Fruit fly (Drosophila melanogaster) Kc167 (cell line): ENCODE results near the gene Charon.

Source experiments
- Myc ChIP-seq: fragments of >200 bp; optimal IDR thresholded peaks from 2 replicates; lab custom pipeline; 2017; ENCODE audit warnings: missing external identifiers
- Sin3A ChIP-seq: fragments of >200 bp; optimal IDR thresholded peaks from 2 replicates; lab custom pipeline; 2018; ENCODE audit warnings: missing external identifiers
- h ChIP-seq: fragments of >200 bp; optimal IDR thresholded peaks from 3 replicates; lab custom pipeline; 2018; ENCODE audit warnings: missing external identifiers
- insv ChIP-seq: fragments of >200 bp; optimal IDR thresholded peaks from 3 replicates; lab custom pipeline; 2018; ENCODE audit warnings: missing external identifiers
- psq ChIP-seq: fragments of >200 bp; optimal IDR thresholded peaks from 2 replicates; lab custom pipeline; 2017; ENCODE audit warnings: missing external identifiers
- ttk ChIP-seq: sonication (Bioruptor generic); optimal IDR thresholded peaks from 2 replicates; lab custom pipeline; 2017; ENCODE audit warnings: missing external identifiers

The Charon gene

DNA sequence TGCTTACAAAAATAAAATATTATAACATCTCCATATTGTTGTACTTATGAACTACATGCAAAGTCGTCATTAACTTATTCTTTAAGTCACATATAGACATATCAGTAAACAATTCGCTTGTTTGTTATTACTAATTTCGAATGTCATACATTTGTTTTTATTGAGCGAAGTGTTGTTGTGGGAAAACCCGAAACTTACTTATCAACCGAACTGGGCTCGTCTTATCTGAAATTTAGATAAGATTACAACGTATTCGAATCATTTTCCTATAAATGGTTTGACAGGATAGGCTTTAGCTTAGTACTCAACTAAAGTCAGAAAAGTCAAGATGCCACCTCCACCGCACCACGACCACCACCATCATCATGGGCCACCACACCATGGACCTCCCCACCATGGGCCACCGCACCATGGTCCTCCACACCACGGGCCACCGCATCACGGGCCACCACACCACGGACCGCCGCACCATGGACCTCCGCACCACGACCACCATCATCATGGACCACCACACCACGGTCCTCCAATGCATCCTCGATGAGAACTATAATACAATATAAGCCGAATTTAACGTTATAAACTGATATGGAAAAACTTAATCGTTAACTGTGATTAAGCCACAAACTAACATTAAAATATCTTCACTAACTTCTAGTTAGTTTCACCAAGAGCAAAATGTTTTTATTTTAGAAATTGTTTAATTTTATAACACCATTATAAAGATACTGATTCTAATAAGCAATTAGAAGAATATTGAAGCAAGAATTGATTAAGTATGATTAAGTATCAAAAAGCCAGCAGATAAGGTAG is 27.5 kb upstream of the Charon start, which contains the start of the genes CG43349 and CG5011:
TSS of gene CG43349 (plus strand) at position 294 of the 810 bp plus-strand sequence.
TSS of gene CG5011 (plus strand) at position 760 of the 810 bp plus-strand sequence.
- no peak for TF ChIP-seq Myc (lab: Kevin White, UChicago)
- no peak for TF ChIP-seq insv (lab: Kevin White, UChicago)
- no peak for TF ChIP-seq Sin3A (lab: Kevin White, UChicago)
- no peak for TF ChIP-seq h (lab: Kevin White, UChicago)
- no peak for TF ChIP-seq ttk (lab: Kevin White, UChicago)
- TF ChIP-seq psq, result no peak

- TF ChIP-seq ttk (lab: Kevin White, UChicago) (no peak), insv (lab: Kevin White, UChicago) (no peak), h (lab: Kevin White, UChicago) (no peak), Myc (lab: Kevin White, UChicago) (no peak), psq (no peak), Sin3A (lab: Kevin White, UChicago) (no peak)
Measured at dm6 chr2L:1199166-1199565, 26.6 kb upstream of the Charon start, which contains the start of the genes CG5139 and CG43348. Gene CG5139 (minus strand): TSS chr2L:1199266. Gene CG43348 (plus strand): TSS chr2L:1199412.

- no peak for TF ChIP-seq psq
- TF ChIP-seq Sin3A (lab: Kevin White, UChicago), result no peak
- no peak for TF ChIP-seq insv (lab: Kevin White, UChicago)
- TF ChIP-seq ttk (lab: Kevin White, UChicago), result no peak
- no peak for TF ChIP-seq Myc (lab: Kevin White, UChicago)
- TF ChIP-seq h (lab: Kevin White, UChicago), result no peak
Measured at dm6 chr2L:1185642-1186497, 13.3 kb upstream of the Charon start, which contains the start of gene CG5001. Gene CG5001 (plus strand): TSS chr2L:1185757.

dm6 chr2L:1183799-1184198 is 11.2 kb upstream of the Charon start, which contains the start of the genes CG5126 and Tgt:
Gene CG5126 (minus strand): TSS chr2L:1184020.
Gene Tgt (plus strand): TSS chr2L:1184065.
- TF ChIP-seq insv (lab: Kevin White, UChicago) (no peak), Myc (lab: Kevin White, UChicago) (no peak), Sin3A (lab: Kevin White, UChicago) (no peak), h (lab: Kevin White, UChicago) (no peak), psq (no peak), ttk (lab: Kevin White, UChicago) (no peak)

DNA sequence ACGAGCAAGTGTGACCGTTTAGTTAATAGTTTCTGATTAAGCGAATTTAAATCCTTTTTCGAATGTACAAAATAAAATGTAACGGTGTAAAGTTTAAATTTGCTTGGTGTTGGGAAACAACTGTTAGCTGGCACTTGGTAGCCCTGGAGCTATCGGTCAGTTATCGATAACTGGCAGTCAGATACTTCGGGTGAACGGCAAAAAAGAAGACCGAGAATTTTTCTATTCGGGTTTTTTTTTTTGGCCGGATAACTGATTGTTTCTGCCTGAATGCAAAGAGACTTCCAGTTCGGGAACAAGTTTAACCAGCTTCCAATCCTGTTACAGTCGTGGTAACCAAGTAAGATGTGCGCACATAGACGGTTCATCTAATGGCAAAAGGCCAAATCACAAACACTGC is 4.9 kb upstream of the Charon start, which contains the start of gene CG4896:
TSS of gene CG4896 (plus strand) at position 169 of the 400 bp plus-strand sequence.
- TF ChIP-seq h (lab: Kevin White, UChicago) (no peak), insv (lab: Kevin White, UChicago) (no peak), psq (no peak), Myc (lab: Kevin White, UChicago) (no peak), Sin3A (lab: Kevin White, UChicago) (no peak), ttk (lab: Kevin White, UChicago) (no peak)

DNA sequence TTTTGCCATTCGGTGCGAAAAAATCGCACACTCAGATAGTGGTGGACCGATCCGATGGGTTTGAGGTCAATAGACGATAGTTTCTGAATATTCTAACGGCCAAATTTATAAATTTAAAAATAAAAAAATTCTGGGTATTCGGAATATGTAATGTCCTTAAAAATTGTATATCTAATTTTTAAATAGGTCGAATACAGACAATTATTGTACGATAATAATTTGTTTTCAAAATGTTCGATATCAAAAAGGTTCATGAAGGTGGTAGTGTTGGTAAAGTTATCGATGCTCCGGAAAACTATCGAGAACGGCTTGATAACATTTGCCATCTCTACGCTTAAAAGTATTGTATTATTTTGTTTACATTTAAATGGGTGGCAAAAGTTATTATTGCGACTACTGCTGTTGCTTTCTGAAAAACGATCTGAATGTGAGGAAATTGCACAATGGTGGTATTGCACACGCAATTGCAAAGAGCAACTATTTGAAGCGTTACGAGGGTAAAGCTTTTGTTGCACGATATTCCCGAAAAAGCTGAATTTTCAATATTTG is 2.7 kb downstream of the Charon start, which contains the start of the genes CG31922 and Plap:
TSS of gene CG31922 (plus strand) at position 315 of the 549 bp plus-strand sequence.
TSS of gene Plap (minus strand) at position 499 of the 549 bp plus-strand sequence.
- TF ChIP-seq Myc (lab: Kevin White, UChicago), result no peak
- TF ChIP-seq insv (lab: Kevin White, UChicago), result no peak
- no peak for TF ChIP-seq h (lab: Kevin White, UChicago)
- TF ChIP-seq ttk (lab: Kevin White, UChicago), result no peak
- TF ChIP-seq psq, result no peak
- TF ChIP-seq Sin3A (lab: Kevin White, UChicago), result no peak

dm6 chr2L:1166326-1166725 is 6.3 kb downstream of the Charon start, which contains the start of gene CG14341:
Gene CG14341 (plus strand): TSS chr2L:1166506.
- TF ChIP-seq ttk (lab: Kevin White, UChicago), result no peak
- TF ChIP-seq Sin3A (lab: Kevin White, UChicago), result no peak
- no peak for TF ChIP-seq Myc (lab: Kevin White, UChicago)
- no peak for TF ChIP-seq psq
- TF ChIP-seq insv (lab: Kevin White, UChicago), result no peak
- TF ChIP-seq h (lab: Kevin White, UChicago), result no peak

DNA sequence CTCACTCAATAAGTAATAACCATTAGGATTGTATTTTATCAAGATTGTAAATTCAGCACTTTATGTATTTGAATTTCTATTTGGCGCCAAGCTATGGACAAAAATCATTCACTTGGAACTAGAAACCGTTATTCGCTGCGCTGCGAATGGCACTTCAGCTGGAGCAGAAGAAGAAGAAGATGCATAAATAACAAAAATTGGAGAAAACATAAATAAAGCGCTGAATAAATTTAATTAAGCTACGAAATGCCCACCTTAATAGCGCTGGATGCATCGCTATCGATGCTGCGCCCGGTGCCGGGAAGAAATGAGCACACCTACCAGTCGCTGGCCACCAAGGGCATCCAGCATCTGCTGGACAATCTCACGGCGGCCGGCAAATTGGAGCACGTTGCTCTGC is 8.3 kb downstream of the Charon start, which contains the start of gene IntS14:
TSS of gene IntS14 (plus strand) at position 150 of the 400 bp plus-strand sequence.
- TF ChIP-seq h (lab: Kevin White, UChicago), result no peak
- TF ChIP-seq Sin3A (lab: Kevin White, UChicago), result no peak
- no peak for TF ChIP-seq Myc (lab: Kevin White, UChicago)

dm6 chr2L:1163538-1164143 is 9.0 kb downstream of the Charon start, which contains the start of gene CG5080:
Gene CG5080 (minus strand): TSS chr2L:1163886.
- TF ChIP-seq ttk (lab: Kevin White, UChicago), result no peak
- TF ChIP-seq Myc (lab: Kevin White, UChicago), result no peak
- TF ChIP-seq insv (lab: Kevin White, UChicago), result no peak
- no peak for TF ChIP-seq h (lab: Kevin White, UChicago)
- no peak for TF ChIP-seq Sin3A (lab: Kevin White, UChicago)
- TF ChIP-seq psq, result no peak
